Fruit fly (Drosophila melanogaster) whole organism, embryonic: ENCODE measurements around the gene CG15221.
A peak's percentile ranks its signal among the peaks of the same experiment; 100 is the strongest.

Source experiments
- Atf6 ChIP-seq: fragments of 200-800 bp; sonication (Bioruptor generic); IDR thresholded peaks from 2 replicates; pipeline ENCODE4 v1.3.6; 2022; ENCODE audit warnings: missing biosample characterization, missing genetic modification characterization
- Bdp1 ChIP-seq: fragments of 200-800 bp; sonication (Bioruptor generic); optimal IDR thresholded peaks from 3 replicates; lab custom pipeline; 2016; ENCODE audit warnings: missing biosample characterization, missing genetic modification characterization
- Bgb ChIP-seq: fragments of 200-800 bp; sonication (Bioruptor generic); IDR thresholded peaks from 2 replicates; pipeline ENCODE4 v1.3.6; 2022; ENCODE audit warnings: missing biosample characterization, missing genetic modification characterization; ENCODE audit not compliant: partially characterized antibody
- CG10147 ChIP-seq: fragments of 200-800 bp; sonication (Bioruptor generic); optimal IDR thresholded peaks from 2 replicates; lab custom pipeline; 2019; ENCODE audit warnings: missing biosample characterization, mild to moderate bottlenecking, missing genetic modification characterization, moderate library complexity
- CG11085 ChIP-seq: fragments of 200-800 bp; sonication (Bioruptor generic); IDR thresholded peaks from 2 replicates; pipeline ENCODE4 v1.3.6; 2022; ENCODE audit warnings: missing biosample characterization, missing genetic modification characterization
- CG13287 ChIP-seq: fragments of 200-800 bp; sonication (Bioruptor generic); IDR thresholded peaks from 2 replicates; pipeline ENCODE4 v1.3.6; 2022; ENCODE audit warnings: missing biosample characterization, missing genetic modification characterization; ENCODE audit not compliant: partially characterized antibody
- CG13775 ChIP-seq: fragments of 200-800 bp; sonication (Bioruptor generic); optimal IDR thresholded peaks from 3 replicates; lab custom pipeline; 2017; ENCODE audit warnings: missing biosample characterization, mild to moderate bottlenecking, missing genetic modification characterization
- CG13894 ChIP-seq: fragments of 200-800 bp; sonication (Bioruptor generic); optimal IDR thresholded peaks from 3 replicates; lab custom pipeline; 2018; ENCODE audit warnings: missing biosample characterization, mild to moderate bottlenecking, missing genetic modification characterization, moderate library complexity
- CG15479 ChIP-seq: fragments of 200-800 bp; sonication (Bioruptor generic); optimal IDR thresholded peaks from 3 replicates; lab custom pipeline; 2019; ENCODE audit warnings: missing biosample characterization, mild to moderate bottlenecking, missing genetic modification characterization, moderate library complexity
- CG15601 ChIP-seq: fragments of 200-800 bp; sonication (Bioruptor generic); optimal IDR thresholded peaks from 3 replicates; lab custom pipeline; 2019; ENCODE audit warnings: missing biosample characterization, mild to moderate bottlenecking, missing genetic modification characterization, moderate library complexity
- CG16779 ChIP-seq: fragments of 200-800 bp; sonication (Bioruptor generic); IDR thresholded peaks from 2 replicates; pipeline ENCODE4 v1.3.6; 2022; ENCODE audit warnings: missing biosample characterization, missing genetic modification characterization
- CG17385 ChIP-seq: fragments of 200-800 bp; sonication (Bioruptor generic); optimal IDR thresholded peaks from 3 replicates; lab custom pipeline; 2018; ENCODE audit warnings: missing biosample characterization, mild to moderate bottlenecking, missing genetic modification characterization
- CG17802 ChIP-seq: fragments of 200-800 bp; sonication (Bioruptor generic); optimal IDR thresholded peaks from 2 replicates; lab custom pipeline; 2018; ENCODE audit warnings: missing biosample characterization, mild to moderate bottlenecking, missing genetic modification characterization, moderate library complexity
- CG2129 ChIP-seq: fragments of 200-800 bp; sonication (Bioruptor generic); IDR thresholded peaks from 2 replicates; pipeline ENCODE4 v1.3.6; 2022; ENCODE audit warnings: missing biosample characterization, missing genetic modification characterization; ENCODE audit not compliant: partially characterized antibody
- CG2889 ChIP-seq: fragments of 200-800 bp; sonication (Bioruptor generic); IDR thresholded peaks from 3 replicates; pipeline ENCODE4 v1.3.6; 2022; ENCODE audit warnings: missing biosample characterization, missing genetic modification characterization
- CG30020 ChIP-seq: fragments of 200-800 bp; optimal IDR thresholded peaks from 2 replicates; lab custom pipeline; 2019; ENCODE audit warnings: missing biosample characterization, mild to moderate bottlenecking, missing genetic modification characterization, moderate library complexity
- CG32767 ChIP-seq: fragments of 200-800 bp; sonication (Bioruptor generic); IDR thresholded peaks from 2 replicates; pipeline ENCODE4 v1.3.6; 2022; ENCODE audit warnings: missing biosample characterization, missing genetic modification characterization
- CG33213 ChIP-seq: fragments of 200-800 bp; sonication (Bioruptor generic); optimal IDR thresholded peaks from 3 replicates; lab custom pipeline; 2016; ENCODE audit warnings: missing biosample characterization, missing genetic modification characterization
- CG4617 ChIP-seq: fragments of 200-800 bp; sonication (Bioruptor generic); optimal IDR thresholded peaks from 3 replicates; lab custom pipeline; 2016; ENCODE audit warnings: missing biosample characterization, missing genetic modification characterization, borderline replicate concordance
- CG4820 ChIP-seq: fragments of 200-800 bp; sonication (Bioruptor generic); optimal IDR thresholded peaks from 3 replicates; lab custom pipeline; 2016; ENCODE audit warnings: missing biosample characterization, missing genetic modification characterization
- CG5180 ChIP-seq: fragments of 200-800 bp; sonication (Bioruptor generic); optimal IDR thresholded peaks from 3 replicates; lab custom pipeline; 2017; ENCODE audit warnings: missing biosample characterization, missing genetic modification characterization, mild to moderate bottlenecking, moderate library complexity, missing genetic modification reagents
- CG6175 ChIP-seq: fragments of 200-800 bp; sonication (Bioruptor generic); IDR thresholded peaks from 3 replicates; pipeline ENCODE4 v1.3.6; 2022; ENCODE audit warnings: missing biosample characterization, missing genetic modification characterization
- CG7963 ChIP-seq: fragments of 200-800 bp; sonication (Bioruptor generic); IDR thresholded peaks from 3 replicates; pipeline ENCODE4 v1.3.6; 2022; ENCODE audit warnings: missing biosample characterization, missing genetic modification characterization; ENCODE audit not compliant: partially characterized antibody
- CG8944 ChIP-seq: fragments of 200-800 bp; sonication (Bioruptor generic); optimal IDR thresholded peaks from 3 replicates; lab custom pipeline; 2016; ENCODE audit warnings: missing biosample characterization, missing genetic modification characterization
- D19A ChIP-seq: fragments of 200-800 bp; optimal IDR thresholded peaks from 3 replicates; lab custom pipeline; 2019; ENCODE audit warnings: missing biosample characterization, mild to moderate bottlenecking, missing genetic modification characterization, moderate library complexity
- Doc3 ChIP-seq: fragments of 200-800 bp; sonication (Bioruptor generic); IDR thresholded peaks from 3 replicates; pipeline ENCODE4 v1.3.6; 2022; ENCODE audit warnings: missing biosample characterization, missing genetic modification characterization; ENCODE audit not compliant: partially characterized antibody
- Ets97D ChIP-seq: fragments of 200-800 bp; sonication (Bioruptor generic); optimal IDR thresholded peaks from 3 replicates; lab custom pipeline; 2016; ENCODE audit warnings: missing biosample characterization, missing genetic modification characterization
- HHEX ChIP-seq: fragments of 200-800 bp; sonication (Bioruptor generic); optimal IDR thresholded peaks from 3 replicates; lab custom pipeline; 2017; ENCODE audit warnings: missing biosample characterization, mild to moderate bottlenecking, missing genetic modification characterization, missing genetic modification reagents
- PHDP ChIP-seq: fragments of 200-800 bp; sonication (Bioruptor generic); optimal IDR thresholded peaks from 3 replicates; lab custom pipeline; 2018; ENCODE audit warnings: missing biosample characterization, mild to moderate bottlenecking, missing genetic modification characterization, moderate library complexity
- ab ChIP-seq: fragments of 200-800 bp; sonication (Bioruptor generic); optimal IDR thresholded peaks from 2 replicates; lab custom pipeline; 2016; ENCODE audit warnings: missing biosample characterization, missing genetic modification characterization
- amos ChIP-seq: fragments of 200-800 bp; sonication (Bioruptor generic); IDR thresholded peaks from 2 replicates; pipeline ENCODE4 v1.3.6; 2022; ENCODE audit warnings: missing biosample characterization, missing genetic modification characterization; ENCODE audit not compliant: partially characterized antibody
- ash1 ChIP-seq: fragments of 200-800 bp; sonication (Bioruptor generic); optimal IDR thresholded peaks from 2 replicates; lab custom pipeline; 2018; ENCODE audit warnings: missing biosample characterization, mild to moderate bottlenecking, missing genetic modification characterization
- dm ChIP-seq: fragments of 200-800 bp; sonication (Bioruptor generic); optimal IDR thresholded peaks from 3 replicates; lab custom pipeline; 2016; ENCODE audit warnings: missing biosample characterization, missing genetic modification characterization
- fd3F ChIP-seq: fragments of 200-800 bp; sonication (Bioruptor generic); optimal IDR thresholded peaks from 2 replicates; lab custom pipeline; 2018; ENCODE audit warnings: missing biosample characterization, mild to moderate bottlenecking, missing genetic modification characterization, moderate library complexity
- gem ChIP-seq: fragments of 200-800 bp; sonication (Bioruptor generic); optimal IDR thresholded peaks from 2 replicates; lab custom pipeline; 2019; ENCODE audit warnings: missing biosample characterization, mild to moderate bottlenecking, missing genetic modification characterization, moderate library complexity
- grn ChIP-seq: fragments of 200-800 bp; sonication (Bioruptor generic); optimal IDR thresholded peaks from 3 replicates; lab custom pipeline; 2017; ENCODE audit warnings: missing biosample characterization, missing genetic modification characterization
- lmd ChIP-seq: fragments of 200-800 bp; sonication (Bioruptor generic); IDR thresholded peaks from 2 replicates; pipeline ENCODE4 v1.3.6; 2022; ENCODE audit warnings: missing biosample characterization, missing genetic modification characterization
- nom ChIP-seq: fragments of 200-800 bp; sonication (Bioruptor generic); optimal IDR thresholded peaks from 2 replicates; lab custom pipeline; 2017; ENCODE audit warnings: missing biosample characterization, missing genetic modification characterization, mild to moderate bottlenecking, moderate library complexity, missing genetic modification reagents
- odd ChIP-seq: fragments of 200-800 bp; sonication (Bioruptor generic); optimal IDR thresholded peaks from 2 replicates; lab custom pipeline; 2017; ENCODE audit warnings: missing biosample characterization, mild to moderate bottlenecking, missing genetic modification characterization
- pfk ChIP-seq: fragments of 200-800 bp; sonication (Bioruptor generic); optimal IDR thresholded peaks from 2 replicates; lab custom pipeline; 2018; ENCODE audit warnings: missing biosample characterization, mild to moderate bottlenecking, missing genetic modification characterization, moderate library complexity
- pros ChIP-seq: fragments of 200-800 bp; sonication (Bioruptor generic); optimal IDR thresholded peaks from 3 replicates; lab custom pipeline; 2019; ENCODE audit warnings: missing biosample characterization, mild to moderate bottlenecking, missing genetic modification characterization, moderate library complexity
- salm ChIP-seq: fragments of 200-800 bp; sonication (Bioruptor generic); optimal IDR thresholded peaks from 2 replicates; lab custom pipeline; 2018; ENCODE audit warnings: missing biosample characterization, mild to moderate bottlenecking, missing genetic modification characterization
- sens ChIP-seq: fragments of 200-800 bp; sonication (Bioruptor generic); peaks from one replicate; lab custom pipeline; 2016; ENCODE audit warnings: missing biosample characterization, missing genetic modification characterization
- sens-2 ChIP-seq: fragments of 200-800 bp; sonication (Bioruptor generic); IDR thresholded peaks from 2 replicates; pipeline ENCODE4 v1.3.6; 2022; ENCODE audit warnings: missing biosample characterization, missing genetic modification characterization
- trem ChIP-seq: fragments of 200-800 bp; optimal IDR thresholded peaks from 3 replicates; lab custom pipeline; 2019; ENCODE audit warnings: missing biosample characterization, mild to moderate bottlenecking, missing genetic modification characterization, moderate library complexity
- trh ChIP-seq: fragments of 200-800 bp; sonication (Bioruptor generic); optimal IDR thresholded peaks from 2 replicates; lab custom pipeline; 2016; ENCODE audit warnings: missing biosample characterization, missing genetic modification characterization
- z ChIP-seq: fragments of 200-800 bp; sonication (Bioruptor generic); IDR thresholded peaks from 3 replicates; pipeline ENCODE4 v1.3.6; 2022; ENCODE audit warnings: missing biosample characterization, missing genetic modification characterization
- zen ChIP-seq: fragments of 200-800 bp; sonication (Bioruptor generic); optimal IDR thresholded peaks from 3 replicates; lab custom pipeline; 2018; ENCODE audit warnings: missing biosample characterization, mild to moderate bottlenecking, missing genetic modification characterization, moderate library complexity

The CG15221 gene

dm6 chrX:11709799-11710720, 14.0 kb upstream of the CG15221 start, which contains the start of gene FucT6 (continued):
- TF ChIP-seq CG15601 (tag; lab: Kevin White, UChicago) (peak; percentile 13), PHDP (tag; lab: Kevin White, UChicago) (peak; percentile 17), nom (GFP tag; lab: Kevin White, UChicago) (peak; percentile 45), CG33213 (GFP tag; lab: Kevin White, UChicago) (peak; percentile 32), D19A (peak; percentile 8), CG13894 (tag; lab: Kevin White, UChicago) (no peak), gem (tag; lab: Kevin White, UChicago) (peak; percentile 25), trem (peak; percentile 71), CG7963 (GFP tag; lab: Robert Waterston, UW) (peak; percentile 85), CG2129 (GFP tag; lab: Robert Waterston, UW) (peak; percentile 61; the same call in 1 of the 2 replicates), CG30020 (tag; lab: Kevin White, UChicago) (peak; percentile 20), Bgb (peak; percentile 94), CG5180 (GFP tag; lab: Kevin White, UChicago) (no peak), sens-2 (GFP tag; lab: Robert Waterston, UW) (no peak), salm (tag; lab: Kevin White, UChicago) (no peak), CG13775 (GFP tag; lab: Kevin White, UChicago) (peak; percentile 9), CG6175 (GFP tag; lab: Robert Waterston, UW) (no peak), fd3F (no peak), lmd (GFP tag; lab: Robert Waterston, UW) (no peak), grn (GFP tag; lab: Kevin White, UChicago) (no peak), Ets97D (peak; percentile 75), ab (no peak), CG17385 (GFP tag; lab: Kevin White, UChicago) (no peak), zen (tag; lab: Kevin White, UChicago) (peak; percentile 21), CG13287 (peak; percentile 91), trh (no peak), CG15479 (GFP tag; lab: Kevin White, UChicago) (no peak), Bdp1 (GFP tag; lab: Kevin White, UChicago) (no peak), HHEX (GFP tag; lab: Kevin White, UChicago) (no peak), pfk (GFP tag; lab: Kevin White, UChicago) (no peak), CG17802 (tag; lab: Kevin White, UChicago) (no peak), ash1 (GFP tag; lab: Kevin White, UChicago) (no peak), CG32767 (GFP tag; lab: Robert Waterston, UW) (no peak), sens (GFP tag; lab: Kevin White, UChicago) (peak; percentile 74), pros (GFP tag; lab: Kevin White, UChicago) (no peak), CG16779 (GFP tag; lab: Robert Waterston, UW) (no peak), CG11085 (no peak), dm (GFP tag; lab: Kevin White, UChicago) (peak; percentile 20), CG4820 (no peak), CG8944 (GFP tag; lab: Kevin White, UChicago) (no peak), CG2889 (GFP tag; lab: Robert Waterston, UW) (no peak), odd (GFP tag; lab: Kevin White, UChicago) (peak; percentile 20), CG4617 (GFP tag; lab: Kevin White, UChicago) (peak; percentile 79), z (GFP tag; lab: Robert Waterston, UW) (peak; percentile 91), CG10147 (GFP tag; lab: Kevin White, UChicago) (no peak), amos (GFP tag; lab: Robert Waterston, UW) (peak; percentile 93), Doc3 (GFP tag; lab: Robert Waterston, UW) (peak; percentile 75), Atf6 (GFP tag; lab: Robert Waterston, UW) (peak; percentile 49; the same call in 1 of the 2 replicates)
